Worm (Caenorhabditis elegans): Measurements from ENCODE around the gene lgc-45.

The lgc-45 gene

ce11 chrII:3520988-3521850 lies 36.1 kb upstream of the lgc-45 start, which contains the start of gene W09G10.9 (continued):
- TF ChIP-seq dmd-9 (GFP tag; IDR thresholded peaks at IDR 0.05) (peak; percentile 88), spr-3 (GFP tag; optimal IDR thresholded peaks at IDR 0.05) (peak; percentile 9), fkh-10 (GFP tag; optimal IDR thresholded peaks at IDR 0.05) (no peak), madf-5 (GFP tag; IDR thresholded peaks at IDR 0.05) (no peak), php-3 (GFP tag; IDR thresholded peaks at IDR 0.05) (0 out of 2 replicates have a peak, but pooled peaks have one; percentile 42), daf-12 (tag; optimal IDR thresholded peaks at IDR 0.05) (no peak), ces-1 (GFP tag; optimal IDR thresholded peaks at IDR 0.05) (no peak), tra-1 (GFP tag; IDR thresholded peaks at IDR 0.05) (0 out of 2 replicates have a peak, but pooled peaks have one; percentile 37), unc-39 (tag; optimal IDR thresholded peaks at IDR 0.05) (no peak), dpl-1 (GFP tag; optimal IDR thresholded peaks at IDR 0.05) (peak; percentile 28), ceh-62 (tag; optimal IDR thresholded peaks at IDR 0.05) (no peak), F26F4.8 (GFP tag; conservative IDR thresholded peaks at IDR 0.05) (0 out of 2 replicates have a peak, but pooled peaks have one; percentile 23), zip-11 (GFP tag; IDR thresholded peaks at IDR 0.05) (0 out of 2 replicates have a peak, but pooled peaks have one; percentile 51), aha-1 (tag) (peak; percentile 44), mes-2 (tag; optimal IDR thresholded peaks at IDR 0.05; ENCODE audit: poor library complexity, severe bottlenecking) (peak; percentile 85), ceh-28 (tag; optimal IDR thresholded peaks at IDR 0.05) (no peak), T26A8.4 (GFP tag; IDR thresholded peaks at IDR 0.05) (peak; percentile 87), ztf-7 (tag; optimal IDR thresholded peaks at IDR 0.05) (no peak), rbr-2 (tag; optimal IDR thresholded peaks at IDR 0.05) (peak; percentile 71), arid-1 (GFP tag; conservative IDR thresholded peaks at IDR 0.05) (peak; percentile 91), Y48G9A.11 (GFP tag; IDR thresholded peaks at IDR 0.05) (peak; percentile 84), daf-16 (GFP tag; optimal IDR thresholded peaks at IDR 0.05) (peak in 1 of 2 experiments; percentile 29), daf-16 (tag; optimal IDR thresholded peaks at IDR 0.05) (peak; percentile 54), D1046.2 (GFP tag; IDR thresholded peaks at IDR 0.05) (peak; percentile 75; the same call in 1 of the 2 replicates), ZK337.2 (GFP tag; IDR thresholded peaks at IDR 0.05) (peak; percentile 74; the same call in 1 of the 2 replicates), attf-4 (tag; optimal IDR thresholded peaks at IDR 0.05) (no peak), sdz-12 (GFP tag; optimal IDR thresholded peaks at IDR 0.05) (peak; percentile 14), Y75B8A.6 (GFP tag; IDR thresholded peaks at IDR 0.05) (0 out of 2 replicates have a peak, but pooled peaks have one; percentile 48), ceh-32 (tag; optimal IDR thresholded peaks at IDR 0.05; ENCODE audit: poor library complexity) (no peak), duxl-1 (tag; optimal IDR thresholded peaks at IDR 0.05; ENCODE audit: poor library complexity) (peak; percentile 90), zip-2 (tag; optimal IDR thresholded peaks at IDR 0.05) (no peak), pha-4 (GFP tag; IDR thresholded peaks at IDR 0.05) (peak; percentile 90), pha-4 (tag; optimal IDR thresholded peaks at IDR 0.05) (no peak), zag-1 (tag; optimal IDR thresholded peaks at IDR 0.05) (no peak), hlh-30 (tag; optimal IDR thresholded peaks at IDR 0.05; ENCODE audit: insufficient read depth) (peak; percentile 22), Y5F2A.4 (GFP tag; optimal IDR thresholded peaks at IDR 0.05) (no peak), nhr-77 (tag; optimal IDR thresholded peaks at IDR 0.05) (peak; percentile 61), skn-1 (tag; optimal IDR thresholded peaks at IDR 0.05) (no peak), zfp-2 (tag; optimal IDR thresholded peaks at IDR 0.05) (peak; percentile 14), cey-2 (tag; optimal IDR thresholded peaks at IDR 0.05; ENCODE audit: borderline replicate concordance, insufficient read depth) (no peak), dmd-8 (GFP tag; IDR thresholded peaks at IDR 0.05) (peak; percentile 87), T20F7.1 (GFP tag; optimal IDR thresholded peaks at IDR 0.05) (no peak), unc-62 (GFP tag; optimal IDR thresholded peaks at IDR 0.05 in 1 of 2) (peak in 1 of 2 experiments; percentile 66), unc-62 (tag; optimal IDR thresholded peaks at IDR 0.05) (no peak), saeg-2 (GFP tag; IDR thresholded peaks at IDR 0.05) (0 out of 2 replicates have a peak, but pooled peaks have one; percentile 53), ZK546.5 (tag; optimal IDR thresholded peaks at IDR 0.05) (no peak), egl-43 (GFP tag; IDR thresholded peaks at IDR 0.05) (peak; percentile 89), ztf-11 (tag; optimal IDR thresholded peaks at IDR 0.05) (no peak), snpc-1.2 (GFP tag; IDR thresholded peaks at IDR 0.05) (0 out of 2 replicates have a peak, but pooled peaks have one; percentile 22)
